Worm (Caenorhabditis elegans) whole organism, L2 larva: ENCODE measurements around the gene ZK1307.9.

Experiments
- F13H6.1 ChIP-seq: sonication (generic microtip); optimal IDR thresholded peaks from 2 replicates; lab custom pipeline; 2016; ENCODE audit warnings: missing genetic modification characterization, missing compliant biosample characterization
- blmp-1 ChIP-seq: sonication (generic microtip); optimal IDR thresholded peaks from 2 replicates; lab custom pipeline; 2017; ENCODE audit warnings: missing genetic modification characterization, mild to moderate bottlenecking, missing compliant biosample characterization, antibody characterized with exemption, moderate library complexity; ENCODE audit not compliant: insufficient read depth
- egl-27 ChIP-seq: sonication (generic microtip); optimal IDR thresholded peaks from 3 replicates; lab custom pipeline; 2017; ENCODE audit warnings: missing biosample characterization, missing genetic modification reagents, missing genetic modification characterization
- lin-13 ChIP-seq: fragments of 150-350 bp; optimal IDR thresholded peaks from 2 replicates; lab custom pipeline; 2014; ENCODE audit warnings: missing biosample characterization, missing genetic modification reagents, missing genetic modification characterization
- nhr-25 ChIP-seq: fragments of 150-350 bp; sonication (generic microtip); optimal IDR thresholded peaks from 3 replicates; lab custom pipeline; 2014; ENCODE audit warnings: missing biosample characterization, missing genetic modification characterization
- nhr-77 ChIP-seq: fragments of 150-350 bp; optimal IDR thresholded peaks from 2 replicates; lab custom pipeline; 2014; ENCODE audit warnings: missing biosample characterization, missing genetic modification characterization
- unc-39 ChIP-seq: fragments of 150-350 bp; optimal IDR thresholded peaks from 2 replicates; lab custom pipeline; 2014; ENCODE audit warnings: missing biosample characterization, missing genetic modification characterization
- unc-62 ChIP-seq: fragments of 150-350 bp; optimal IDR thresholded peaks from 2 replicates; lab custom pipeline; 2014; ENCODE audit warnings: missing biosample characterization, missing genetic modification reagents, missing genetic modification characterization
- zag-1 ChIP-seq: fragments of 150-350 bp; optimal IDR thresholded peaks from 2 replicates; lab custom pipeline; 2014; ENCODE audit warnings: missing biosample characterization, missing genetic modification characterization
- ztf-11 ChIP-seq: sonication (generic microtip); optimal IDR thresholded peaks from 2 replicates; lab custom pipeline; 2017; ENCODE audit warnings: missing biosample characterization, missing genetic modification characterization
- ztf-4 ChIP-seq: fragments of 150-350 bp; optimal IDR thresholded peaks from 2 replicates; lab custom pipeline; 2014; ENCODE audit warnings: missing biosample characterization, missing genetic modification characterization

- no peak for TF ChIP-seq egl-27 (tag; lab: Kevin White, UChicago)
- TF ChIP-seq unc-62 (GFP tag; lab: Kevin White, UChicago) = no peak
- TF ChIP-seq unc-39 (tag; lab: Kevin White, UChicago) = no peak
- no peak for TF ChIP-seq lin-13
- no peak for TF ChIP-seq F13H6.1 (tag; lab: Kevin White, UChicago)
- TF ChIP-seq nhr-77 (tag; lab: Kevin White, UChicago) = no peak
- no peak for TF ChIP-seq zag-1
- no peak for TF ChIP-seq blmp-1 (tag; lab: Kevin White, UChicago)
- no peak for TF ChIP-seq nhr-25
- no peak for TF ChIP-seq ztf-11 (tag; lab: Kevin White, UChicago)
- TF ChIP-seq ztf-4 = no peak
These were observed 16.3 kb downstream of the ZK1307.9 start, which contains the start of gene ZK1320.5 for ce11 chrII:9665577-9665976.
